Worm (Caenorhabditis elegans): Measurements from ENCODE around the gene nspd-6.

DNA sequence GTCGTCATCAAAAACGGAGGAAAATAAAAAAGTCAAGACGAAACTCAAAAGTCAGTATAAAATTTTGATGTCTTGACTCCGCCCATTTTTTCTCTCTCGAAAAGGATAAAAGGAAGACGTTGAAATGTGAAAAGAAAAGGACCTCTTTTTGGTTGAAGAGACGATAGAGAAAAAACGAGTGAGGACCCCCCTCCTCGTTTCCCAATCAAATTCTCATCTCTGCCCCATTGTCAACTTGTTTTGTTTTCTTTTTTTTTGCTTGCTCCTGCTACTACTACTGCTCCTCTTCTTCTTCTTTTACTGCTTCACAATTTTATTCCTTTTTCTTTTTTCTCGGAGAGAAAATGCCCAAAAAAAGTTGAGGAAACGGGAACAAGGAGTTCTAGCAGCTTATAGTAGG is 27.7 kb downstream of the nspd-6 start:
- TF ChIP-seq ama-1 (optimal IDR thresholded peaks at IDR 0.05) (peak; percentile 13), ceh-82 (tag; optimal IDR thresholded peaks at IDR 0.05) (no peak), pqm-1 (tag; optimal IDR thresholded peaks at IDR 0.05) (no peak), ceh-28 (tag; optimal IDR thresholded peaks at IDR 0.05) (no peak), nhr-11 (tag; optimal IDR thresholded peaks at IDR 0.05) (no peak), snpc-4 (tag; optimal IDR thresholded peaks at IDR 0.05) (no peak), lin-15B (tag; optimal IDR thresholded peaks at IDR 0.05) (no peak), nhr-237 (tag; optimal IDR thresholded peaks at IDR 0.05) (no peak), ztf-11 (tag; optimal IDR thresholded peaks at IDR 0.05) (no peak), jun-1 (tag; optimal IDR thresholded peaks at IDR 0.05) (no peak)

Measured in whole organism, L3 larva.